Fruit fly (Drosophila melanogaster): ENCODE results near the gene CG3246.

Gene CG3246

DNA sequence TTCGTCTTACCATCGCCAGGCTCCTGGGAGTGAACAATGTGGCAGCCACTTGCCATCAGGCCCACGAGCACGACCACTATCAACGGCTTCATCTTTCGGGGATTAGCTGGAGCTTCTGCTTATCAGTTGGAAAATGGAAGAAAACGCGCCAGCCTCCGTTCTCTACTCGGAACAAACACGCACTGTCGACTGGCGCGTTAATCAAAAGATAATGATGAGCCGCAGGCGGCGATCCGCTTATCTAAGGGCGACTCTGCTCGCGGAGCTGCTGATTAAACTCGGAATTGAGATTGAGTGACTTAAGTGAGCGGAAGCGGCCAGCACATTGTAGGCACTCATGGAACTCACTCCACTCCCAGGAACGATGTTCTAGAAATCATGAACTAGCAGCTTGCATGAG, at the start of gene CG3246:
TSS of gene CG3246 (minus strand) at position 193 of the 400 bp plus-strand sequence.
- no peak for TF ChIP-seq CG17801 (GFP tag; optimal IDR thresholded peaks at IDR 0.05; ENCODE audit: partially characterized antibody)

DNA sequence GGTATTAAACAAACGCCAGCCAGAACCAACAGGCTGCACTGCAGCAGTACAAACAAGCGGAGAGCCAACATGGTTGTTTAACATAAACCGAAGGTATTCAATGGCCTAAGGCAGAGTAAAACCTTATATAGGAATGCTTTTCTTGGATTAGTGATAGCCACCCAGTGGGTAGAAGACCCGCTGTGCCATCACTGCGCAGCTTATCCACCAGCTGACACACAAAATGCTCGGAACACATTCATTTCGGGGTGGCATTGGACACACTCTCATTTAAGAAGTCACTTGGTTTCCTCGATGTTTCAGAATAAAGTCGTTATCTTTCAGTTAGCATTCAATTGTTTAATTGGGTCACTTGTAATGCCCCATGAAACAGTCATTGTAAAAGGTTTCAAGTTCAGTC, 48.2 kb upstream of the CG3246 start, which contains the start of gene CG31954:
TSS of gene CG31954 (minus strand) at position 101 of the 400 bp plus-strand sequence.
- no peak for TF ChIP-seq CG17801 (GFP tag; optimal IDR thresholded peaks at IDR 0.05; ENCODE audit: partially characterized antibody)

DNA sequence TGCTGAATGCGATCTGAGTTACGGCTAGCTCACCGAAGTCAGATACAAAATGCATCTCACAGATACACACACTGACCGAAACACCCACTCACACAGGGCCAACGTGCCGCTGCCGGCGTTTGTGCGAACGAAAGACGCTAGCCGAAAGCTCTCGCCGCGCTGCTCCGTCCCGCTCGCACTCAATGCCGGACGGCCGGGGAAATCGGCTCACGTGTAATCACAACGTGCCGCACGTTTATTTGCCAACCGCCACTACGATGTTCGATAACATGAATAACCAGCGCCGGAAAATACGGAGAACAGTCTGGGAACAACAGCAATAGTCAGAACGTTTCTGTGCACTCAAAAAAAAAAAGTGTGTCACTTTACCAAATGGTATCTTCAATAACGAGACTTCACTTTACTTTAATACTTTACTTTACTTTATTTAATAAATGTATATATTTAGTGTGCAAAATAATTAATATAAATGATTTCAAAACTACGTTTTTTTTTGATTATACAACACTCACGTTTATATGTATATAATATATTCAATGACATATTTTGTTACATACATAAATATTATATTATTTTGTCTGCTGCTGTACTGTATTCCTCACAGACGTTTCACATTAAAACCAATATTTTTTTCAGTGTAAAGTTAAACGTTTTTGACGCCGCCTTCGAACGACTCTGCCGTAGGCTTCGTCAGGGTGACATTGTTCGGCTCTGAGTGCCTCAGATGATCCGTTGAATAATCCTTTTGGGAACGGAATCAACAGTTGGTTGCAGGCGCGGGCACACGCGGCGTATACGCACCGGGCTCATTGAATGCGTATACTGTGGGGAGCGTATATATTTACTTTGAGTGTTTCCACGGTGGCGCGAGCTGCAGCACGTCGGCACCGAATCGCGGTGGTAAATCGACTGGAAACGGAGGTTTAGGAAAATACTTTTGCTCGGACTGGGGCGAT, 45.7 kb upstream of the CG3246 start, which contains the start of gene tim:
TSS of gene tim (minus strand) at position 911 of the 956 bp plus-strand sequence.
- TF ChIP-seq CG17801 (GFP tag; optimal IDR thresholded peaks at IDR 0.05; ENCODE audit: partially characterized antibody): peak; percentile 74

DNA sequence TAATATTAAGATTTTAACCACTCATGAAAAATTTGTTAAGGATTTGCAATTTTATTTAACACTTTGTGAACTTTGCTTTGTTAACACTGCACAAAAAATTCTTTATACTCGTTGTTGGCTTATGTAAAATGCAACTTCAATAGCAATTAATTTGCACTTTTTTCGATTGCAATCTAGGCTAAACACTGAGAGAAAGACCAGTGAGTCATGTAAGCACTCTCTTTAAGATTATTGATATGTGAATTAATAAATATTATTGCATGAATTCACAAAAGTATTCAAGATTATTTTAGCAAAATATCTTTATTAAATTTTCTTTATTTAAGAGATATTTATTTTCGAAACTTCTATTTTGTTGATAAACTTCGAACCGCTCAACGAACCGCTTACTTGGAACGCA, 45.1 kb upstream of the CG3246 start:
- no peak for TF ChIP-seq CG17801 (GFP tag; optimal IDR thresholded peaks at IDR 0.05; ENCODE audit: partially characterized antibody)

DNA sequence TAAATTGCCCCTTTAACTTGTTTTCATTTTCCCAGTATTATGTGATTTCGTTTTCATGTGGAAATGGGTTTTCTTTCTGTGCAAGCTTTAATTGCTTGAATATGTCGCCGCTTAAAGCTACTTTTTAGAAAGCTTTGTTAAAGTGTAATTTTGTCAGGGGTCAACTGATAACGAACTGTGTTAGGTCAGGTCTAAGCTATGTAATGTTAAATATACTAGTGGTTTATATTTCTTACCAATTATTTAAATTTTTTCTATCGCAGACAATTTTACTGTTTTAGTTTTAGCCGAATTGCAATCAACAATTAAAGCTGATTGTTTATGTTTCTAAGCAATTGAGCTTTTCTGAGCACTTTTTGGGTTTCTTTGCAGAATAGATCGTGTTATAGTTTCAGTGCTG, 44.6 kb upstream of the CG3246 start:
- no peak for TF ChIP-seq CG17801 (GFP tag; optimal IDR thresholded peaks at IDR 0.05; ENCODE audit: partially characterized antibody)

DNA sequence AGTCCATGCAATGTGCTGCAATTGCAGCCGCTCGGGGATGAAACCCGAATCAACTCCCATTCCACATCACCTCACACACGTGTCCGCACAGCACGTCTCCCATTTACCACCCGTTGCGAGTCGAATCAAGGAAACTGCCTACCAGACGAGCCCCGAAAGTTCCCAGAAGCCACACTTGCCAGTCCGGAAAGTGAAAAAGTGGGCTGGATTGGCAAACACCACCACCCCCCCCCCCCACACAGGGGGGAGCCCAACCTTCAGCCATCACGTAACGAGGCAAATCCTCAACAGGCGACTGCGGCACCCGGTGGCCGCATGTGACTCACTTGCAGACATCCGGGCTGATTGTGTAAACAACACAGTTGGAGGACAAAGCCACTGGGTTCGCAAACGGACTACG, 43.1 kb upstream of the CG3246 start:
- no peak for TF ChIP-seq CG17801 (GFP tag; optimal IDR thresholded peaks at IDR 0.05; ENCODE audit: partially characterized antibody)

DNA sequence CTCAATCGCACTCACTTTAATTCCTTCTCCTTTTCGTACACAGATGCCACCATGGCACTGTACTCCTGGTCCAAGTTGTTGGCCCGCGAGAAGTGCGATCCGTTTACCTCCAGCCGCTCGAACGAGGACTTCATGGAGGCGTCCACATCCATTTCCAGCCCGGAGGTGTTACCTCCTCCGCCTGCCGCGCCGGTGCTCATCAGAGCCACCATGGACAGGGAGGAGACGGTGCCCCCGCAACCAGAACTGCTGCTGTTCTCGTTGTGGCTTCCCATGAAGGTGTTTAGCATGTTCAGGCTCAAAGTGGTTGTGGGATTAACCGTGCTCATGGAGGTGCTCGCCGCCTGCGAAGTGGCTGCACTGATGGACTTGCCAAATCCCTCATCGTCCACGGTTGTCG, 33.7 kb upstream of the CG3246 start:
- no peak for TF ChIP-seq CG17801 (GFP tag; optimal IDR thresholded peaks at IDR 0.05; ENCODE audit: partially characterized antibody)

DNA sequence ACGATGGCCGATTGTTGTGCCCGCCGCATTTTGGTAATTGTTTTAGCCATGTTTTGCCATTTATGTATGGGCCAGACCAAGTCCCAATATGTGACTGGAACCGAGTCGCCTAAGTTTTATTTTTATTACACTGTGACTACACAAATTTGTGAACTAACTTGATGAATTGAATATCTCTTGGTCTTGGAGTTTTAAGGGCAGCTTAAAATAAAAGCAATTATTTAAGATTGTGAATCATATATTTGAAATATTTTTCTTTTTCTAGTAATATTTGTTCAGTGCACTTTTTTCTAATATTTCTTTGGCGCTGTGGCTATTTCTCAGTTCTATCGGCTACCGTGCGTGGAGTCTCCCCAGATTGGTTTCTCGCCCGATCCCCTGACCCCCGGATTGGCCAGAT, 31.7 kb upstream of the CG3246 start:
- no peak for TF ChIP-seq CG17801 (GFP tag; optimal IDR thresholded peaks at IDR 0.05; ENCODE audit: partially characterized antibody)

DNA sequence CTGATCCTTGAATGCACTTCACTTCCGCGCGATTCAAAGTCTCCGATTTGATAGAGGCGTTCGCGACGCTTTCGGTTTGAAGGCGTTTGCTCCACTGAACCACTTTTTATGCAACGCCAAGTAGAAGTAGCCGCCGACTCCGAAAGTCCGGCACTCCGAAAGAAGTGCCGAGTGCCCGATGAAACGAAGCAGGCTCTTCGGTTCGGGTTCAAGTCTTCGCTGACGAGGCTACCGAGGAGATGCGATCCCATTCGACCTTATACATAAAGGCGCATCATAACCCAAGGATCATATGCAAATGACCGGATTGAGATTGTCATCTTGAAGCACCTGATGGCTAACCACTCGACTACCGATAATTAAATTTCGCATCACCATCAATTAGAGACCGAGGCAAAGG, 29.2 kb upstream of the CG3246 start, which contains the start of gene CG15414:
TSS of gene CG15414 (minus strand) at position 101 of the 400 bp plus-strand sequence.
- TF ChIP-seq CG17801 (GFP tag; optimal IDR thresholded peaks at IDR 0.05; ENCODE audit: partially characterized antibody): no peak

DNA sequence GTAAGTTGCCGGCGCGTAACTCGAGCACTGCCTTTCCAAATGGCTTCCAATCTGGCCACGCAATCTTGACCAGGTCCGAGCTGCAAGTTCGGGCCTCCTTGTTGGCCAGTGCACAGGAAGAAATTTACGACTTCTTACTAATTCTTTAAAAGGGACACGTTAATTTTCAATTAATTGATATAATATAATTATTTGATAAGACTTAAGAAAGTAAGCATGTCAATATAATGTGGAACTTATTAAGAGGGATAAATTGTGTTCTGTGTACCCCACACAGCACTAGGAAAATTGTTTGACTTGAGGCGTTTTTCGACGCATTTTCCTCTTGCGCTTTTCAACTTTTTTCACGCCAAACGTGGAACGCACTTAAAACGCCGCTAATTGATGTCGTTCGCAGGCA, 23.8 kb upstream of the CG3246 start:
- no peak for TF ChIP-seq CG17801 (GFP tag; optimal IDR thresholded peaks at IDR 0.05; ENCODE audit: partially characterized antibody)

DNA sequence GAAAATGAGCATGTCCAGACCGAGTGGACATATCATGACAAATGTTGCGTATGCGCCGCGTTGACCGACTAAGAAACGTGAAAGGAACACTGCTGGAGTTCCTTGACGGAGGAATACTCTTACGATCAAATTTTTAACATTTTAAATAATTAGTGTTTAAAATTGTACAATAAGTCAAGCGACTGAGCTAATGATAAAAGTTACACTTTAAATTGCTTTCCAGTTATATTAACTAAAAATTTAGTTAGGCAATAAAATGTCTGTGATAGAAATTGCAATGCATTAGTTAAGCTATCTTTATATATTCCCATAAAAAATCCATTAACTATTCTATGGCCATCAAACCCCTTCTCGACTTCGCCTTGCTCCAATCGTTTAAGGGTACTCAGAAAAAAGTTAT, 23.0 kb upstream of the CG3246 start:
- no peak for TF ChIP-seq CG17801 (GFP tag; optimal IDR thresholded peaks at IDR 0.05; ENCODE audit: partially characterized antibody)

DNA sequence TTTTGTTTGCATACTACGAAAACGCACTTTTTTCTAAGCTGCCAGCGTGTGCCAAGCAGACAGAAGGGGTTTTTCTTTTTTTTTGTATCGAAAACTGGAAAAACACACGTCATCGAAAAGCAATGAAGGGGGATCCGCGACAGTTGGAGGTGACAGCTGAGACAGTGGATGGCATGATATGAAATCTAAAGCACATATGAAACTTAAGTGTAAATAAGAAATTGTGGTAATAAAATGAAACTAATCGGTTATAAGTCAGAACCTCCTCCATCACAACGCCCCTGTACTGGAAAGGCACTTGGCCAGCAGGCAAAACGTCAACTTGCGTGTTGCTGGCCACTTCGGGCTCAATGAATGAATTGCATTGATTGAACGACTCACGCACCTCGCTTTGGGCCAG, 21.9 kb upstream of the CG3246 start:
- TF ChIP-seq CG17801 (GFP tag; optimal IDR thresholded peaks at IDR 0.05; ENCODE audit: partially characterized antibody): no peak

DNA sequence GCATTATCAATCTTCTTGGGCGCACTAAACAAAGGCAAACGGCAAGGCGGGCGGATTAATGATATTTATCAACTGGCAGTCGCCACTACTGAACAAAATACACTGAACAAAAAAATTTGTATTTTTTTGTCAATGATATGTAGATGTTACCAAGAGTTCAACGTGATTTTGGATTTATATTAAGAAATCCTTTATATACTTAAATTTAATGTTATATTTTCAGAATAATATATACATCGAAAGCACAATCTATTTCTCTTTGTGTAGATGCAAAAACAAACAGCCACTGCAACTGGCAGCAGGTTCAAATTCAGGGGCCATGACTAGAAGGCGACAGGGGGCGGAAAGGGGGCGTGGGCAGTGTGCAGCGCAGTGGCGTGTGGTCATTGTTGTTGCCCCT, 21.0 kb upstream of the CG3246 start:
- TF ChIP-seq CG17801 (GFP tag; optimal IDR thresholded peaks at IDR 0.05; ENCODE audit: partially characterized antibody): no peak

DNA sequence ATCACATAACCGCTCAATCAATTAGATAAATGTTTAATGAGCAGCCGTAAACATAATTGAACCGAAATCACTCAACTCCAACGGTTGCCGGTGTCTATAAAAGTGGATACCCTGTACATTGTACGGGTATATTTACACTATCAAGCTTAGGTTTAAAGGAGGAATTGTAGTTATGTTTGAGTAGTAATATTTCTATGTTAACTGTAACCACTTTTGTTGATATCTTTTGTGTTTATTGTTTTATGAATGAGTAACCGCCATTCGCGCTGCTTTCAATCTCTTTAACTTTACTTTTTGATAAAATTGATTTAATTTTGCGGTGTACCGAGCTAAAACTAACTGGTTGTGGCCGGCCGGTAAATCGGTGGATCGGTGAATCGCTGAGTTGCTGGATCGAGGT, 20.3 kb upstream of the CG3246 start:
- no peak for TF ChIP-seq CG17801 (GFP tag; optimal IDR thresholded peaks at IDR 0.05; ENCODE audit: partially characterized antibody)

DNA sequence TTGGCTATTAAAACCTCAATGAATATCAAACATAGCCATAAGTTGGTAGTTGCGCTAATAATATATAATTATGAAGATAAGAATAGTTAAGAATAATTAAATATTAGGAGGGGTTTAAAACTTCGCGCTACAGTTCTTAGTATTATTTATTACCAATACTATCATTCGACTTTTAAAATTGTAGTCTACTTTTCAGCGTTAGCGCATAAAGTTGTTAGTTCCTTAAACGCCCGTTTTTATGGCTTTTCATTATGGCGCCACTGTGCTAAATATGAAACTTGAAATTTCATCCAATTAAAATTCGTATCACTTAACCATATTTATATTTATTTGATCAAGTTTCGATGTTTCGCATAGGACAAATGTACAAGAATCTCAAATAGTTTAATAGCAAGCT, 18.7 kb upstream of the CG3246 start:
- TF ChIP-seq CG17801 (GFP tag; optimal IDR thresholded peaks at IDR 0.05; ENCODE audit: partially characterized antibody): no peak

DNA sequence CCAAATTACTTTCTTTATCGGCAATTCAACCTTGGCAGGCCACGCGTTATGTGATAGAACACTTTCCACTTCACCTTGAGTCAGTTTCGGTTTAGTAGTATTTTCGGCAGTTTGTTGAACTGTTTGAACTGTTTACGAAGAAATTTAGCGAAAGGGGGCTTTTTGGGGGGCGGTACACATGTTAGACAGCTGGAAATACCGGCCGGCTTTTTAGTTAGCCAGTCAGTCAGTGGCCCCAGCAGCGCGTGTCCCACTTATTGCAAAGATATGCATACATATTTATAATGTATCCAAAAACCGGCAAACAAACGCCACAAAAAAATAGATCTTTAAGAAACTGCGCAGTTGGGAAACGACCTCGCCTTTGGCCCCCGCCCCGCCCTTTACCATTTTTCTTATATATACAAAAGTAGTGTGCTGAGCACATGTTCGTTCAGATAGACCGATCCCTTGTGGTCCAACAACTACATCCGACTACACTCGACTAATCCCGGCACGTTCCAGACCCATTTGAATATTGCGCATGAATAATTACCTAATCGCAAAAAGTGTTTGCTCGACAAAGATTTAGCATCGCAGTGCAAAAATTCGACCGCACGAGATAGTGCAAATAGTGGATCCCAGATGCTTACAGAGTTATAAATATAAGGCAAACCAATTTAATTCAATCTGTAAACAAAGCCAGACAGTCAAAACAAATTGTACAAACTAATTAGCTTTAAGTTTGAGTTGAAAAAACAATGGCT, 18.1 kb upstream of the CG3246 start:
- no peak for TF ChIP-seq CG17801 (GFP tag; optimal IDR thresholded peaks at IDR 0.05; ENCODE audit: partially characterized antibody)

Data from ovary, adult (tissue).